Fruit fly (Drosophila melanogaster) whole organism, wandering third instar larva: ENCODE measurements around the gene CG7943.

Experiments
- HLH106 ChIP-seq: fragments of 200-800 bp; optimal IDR thresholded peaks from 3 replicates; lab custom pipeline; 2019; ENCODE audit warnings: missing biosample characterization, mild to moderate bottlenecking, missing genetic modification characterization, moderate library complexity
- Hr78 ChIP-seq: fragments of >200 bp; optimal IDR thresholded peaks from 2 replicates; lab custom pipeline; 2017; ENCODE audit warnings: missing biosample characterization, missing genetic modification characterization
- Rel ChIP-seq, 2 experiments: fragments of 200-800 bp; sonication (Bioruptor generic) in 1 of 2; optimal IDR thresholded peaks; 2 replicates in 1 of 2; 3 replicates in 1 of 2; lab custom pipeline; 2016 to 2019; ENCODE audit warnings: mild to moderate bottlenecking in 2 of 2, missing biosample characterization in 2 of 2, missing genetic modification characterization in 2 of 2, moderate library complexity in 1 of 2
- h ChIP-seq: fragments of 200-800 bp; sonication (Bioruptor generic); optimal IDR thresholded peaks from 3 replicates; lab custom pipeline; 2016; ENCODE audit warnings: missing biosample characterization, mild to moderate bottlenecking, missing genetic modification characterization
- lola ChIP-seq: fragments of >200 bp; optimal IDR thresholded peaks from 2 replicates; lab custom pipeline; 2017; ENCODE audit warnings: missing biosample characterization, missing genetic modification characterization
- sage ChIP-seq: fragments of 200-800 bp; sonication (Bioruptor generic); optimal IDR thresholded peaks from 2 replicates; lab custom pipeline; 2016; ENCODE audit warnings: missing biosample characterization, mild to moderate bottlenecking, missing genetic modification characterization

- TF ChIP-seq sage: peak; percentile 93
- no peak for TF ChIP-seq Hr78
- peak; percentile 95 for TF ChIP-seq h (GFP tag; lab: Kevin White, UChicago)
- peak; percentile 37 for TF ChIP-seq Rel (GFP tag; optimal IDR thresholded peaks at IDR 0.05; lab: Kevin White, UChicago)
- peak; percentile 47 for TF ChIP-seq Rel (tag; optimal IDR thresholded peaks at IDR 0.05; lab: Kevin White, UChicago)
- no peak for TF ChIP-seq lola (GFP tag; lab: Kevin White, UChicago)
- peak; percentile 90 for TF ChIP-seq HLH106
These were observed 14.8 kb downstream of the CG7943 start for dm6 chr3R:30061154-30061482.
